Worm (Caenorhabditis elegans) whole organism, L1 larva: ENCODE data around the gene C49H3.12.

Experiments
- fos-1 ChIP-seq: fragments of 150-350 bp; optimal IDR thresholded peaks from 2 replicates; lab custom pipeline; 2014; ENCODE audit warnings: missing biosample characterization, missing genetic modification characterization
- lir-3 ChIP-seq: sonication (generic microtip); optimal IDR thresholded peaks from 2 replicates; lab custom pipeline; 2016; ENCODE audit warnings: mild to moderate bottlenecking, missing genetic modification characterization, moderate library complexity, missing compliant biosample characterization; ENCODE audit not compliant: poor library complexity
- mep-1 ChIP-seq: fragments of 150-350 bp; optimal IDR thresholded peaks from 2 replicates; lab custom pipeline; 2014; ENCODE audit warnings: missing biosample characterization, missing genetic modification characterization
- nhr-28 ChIP-seq: fragments of 150-350 bp; optimal IDR thresholded peaks from 2 replicates; lab custom pipeline; 2014; ENCODE audit warnings: missing biosample characterization, missing genetic modification characterization
- nhr-77 ChIP-seq: fragments of 150-350 bp; optimal IDR thresholded peaks from 2 replicates; lab custom pipeline; 2014; ENCODE audit warnings: missing biosample characterization, missing genetic modification characterization
- pqm-1 ChIP-seq: sonication (generic microtip); optimal IDR thresholded peaks from 3 replicates; lab custom pipeline; 2017; ENCODE audit warnings: missing biosample characterization, missing genetic modification characterization
- unc-62 ChIP-seq: fragments of 150-350 bp; optimal IDR thresholded peaks from 2 replicates; lab custom pipeline; 2014; ENCODE audit warnings: missing biosample characterization, missing genetic modification reagents, missing genetic modification characterization
- zag-1 ChIP-seq: fragments of 150-350 bp; optimal IDR thresholded peaks from 2 replicates; lab custom pipeline; 2014; ENCODE audit warnings: missing biosample characterization, missing genetic modification characterization
- zip-4 ChIP-seq: fragments of 200-800 bp; sonication (Bioruptor generic); optimal IDR thresholded peaks from 2 replicates; lab custom pipeline; 2018; ENCODE audit warnings: mild to moderate bottlenecking, missing genetic modification characterization, moderate library complexity, missing compliant biosample characterization

DNA sequence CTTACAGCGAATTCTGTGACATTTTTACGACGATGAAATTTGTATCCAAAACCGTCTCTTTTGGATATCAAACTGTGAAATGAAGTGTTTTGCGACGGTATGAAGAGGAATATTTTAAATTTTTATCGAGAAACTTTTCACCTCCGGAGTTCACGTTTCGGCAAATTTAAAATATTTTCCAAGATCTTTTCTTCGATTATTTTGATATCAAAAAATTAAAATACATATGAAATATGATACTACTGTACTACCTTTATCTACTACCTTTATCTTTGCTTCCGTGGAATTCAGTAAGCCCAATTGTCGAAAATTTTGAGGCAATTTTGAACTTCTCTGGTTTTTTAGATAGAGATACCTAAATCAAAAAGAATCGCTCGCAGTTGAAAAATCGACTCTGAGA, 49.3 kb downstream of the C49H3.12 start, which contains the start of gene kin-26:
- TF ChIP-seq nhr-77 (tag; lab: Kevin White, UChicago) (no peak), zip-4 (GFP tag; lab: Kevin White, UChicago) (no peak), lir-3 (no peak), zag-1 (tag; lab: Kevin White, UChicago) (no peak), pqm-1 (no peak), nhr-28 (tag; lab: Kevin White, UChicago) (no peak), unc-62 (GFP tag; lab: Kevin White, UChicago) (no peak), mep-1 (no peak), fos-1 (tag; lab: Kevin White, UChicago) (no peak)
